Worm (Caenorhabditis elegans) whole organism, L2 larva: ENCODE data around the gene frpr-3.

ENCODE experiments used
- R02D3.7 ChIP-seq: fragments of 150-350 bp; optimal IDR thresholded peaks from 2 replicates; lab custom pipeline; 2014; ENCODE audit warnings: missing biosample characterization, missing genetic modification characterization
- blmp-1 ChIP-seq: sonication (generic microtip); optimal IDR thresholded peaks from 2 replicates; lab custom pipeline; 2017; ENCODE audit warnings: missing genetic modification characterization, mild to moderate bottlenecking, missing compliant biosample characterization, antibody characterized with exemption, moderate library complexity; ENCODE audit not compliant: insufficient read depth
- ceh-16 ChIP-seq: fragments of 150-350 bp; optimal IDR thresholded peaks from 2 replicates; lab custom pipeline; 2014; ENCODE audit warnings: missing biosample characterization, missing genetic modification characterization
- ceh-82 ChIP-seq: fragments of 150-350 bp; optimal IDR thresholded peaks from 2 replicates; lab custom pipeline; 2014; ENCODE audit warnings: missing biosample characterization, missing genetic modification characterization
- dmd-4 ChIP-seq: sonication (generic microtip); optimal IDR thresholded peaks from 2 replicates; lab custom pipeline; 2017; ENCODE audit warnings: missing biosample characterization, missing genetic modification characterization
- egl-27 ChIP-seq: sonication (generic microtip); optimal IDR thresholded peaks from 3 replicates; lab custom pipeline; 2017; ENCODE audit warnings: missing biosample characterization, missing genetic modification reagents, missing genetic modification characterization
- lin-13 ChIP-seq: fragments of 150-350 bp; optimal IDR thresholded peaks from 2 replicates; lab custom pipeline; 2014; ENCODE audit warnings: missing biosample characterization, missing genetic modification reagents, missing genetic modification characterization
- nhr-11 ChIP-seq: fragments of 150-350 bp; optimal IDR thresholded peaks from 2 replicates; lab custom pipeline; 2014; ENCODE audit warnings: missing biosample characterization, missing genetic modification characterization
- nhr-237 ChIP-seq: fragments of 150-350 bp; optimal IDR thresholded peaks from 2 replicates; lab custom pipeline; 2014; ENCODE audit warnings: missing biosample characterization, missing genetic modification characterization
- nhr-77 ChIP-seq: fragments of 150-350 bp; optimal IDR thresholded peaks from 2 replicates; lab custom pipeline; 2014; ENCODE audit warnings: missing biosample characterization, missing genetic modification characterization
- skn-1 ChIP-seq: sonication (generic microtip); optimal IDR thresholded peaks from 2 replicates; lab custom pipeline; 2017; ENCODE audit warnings: missing biosample characterization, missing genetic modification characterization
- snpc-4 ChIP-seq: fragments of 150-350 bp; optimal IDR thresholded peaks from 2 replicates; lab custom pipeline; 2014; ENCODE audit warnings: missing biosample characterization, missing genetic modification characterization
- ztf-11 ChIP-seq: sonication (generic microtip); optimal IDR thresholded peaks from 2 replicates; lab custom pipeline; 2017; ENCODE audit warnings: missing biosample characterization, missing genetic modification characterization

ce11 chrV:7728679-7729027 is 42.4 kb upstream of the frpr-3 start, which contains the start of gene Y97E10C.1:
- TF ChIP-seq snpc-4 (no peak), skn-1 (tag; lab: Kevin White, UChicago) (no peak), R02D3.7 (tag; lab: Kevin White, UChicago) (no peak), ceh-16 (tag; lab: Kevin White, UChicago) (no peak), ceh-82 (no peak), egl-27 (tag; lab: Kevin White, UChicago) (no peak), dmd-4 (no peak), lin-13 (GFP tag; lab: Kevin White, UChicago) (no peak), nhr-77 (tag; lab: Kevin White, UChicago) (no peak), nhr-237 (tag; lab: Kevin White, UChicago) (no peak), nhr-11 (tag; lab: Kevin White, UChicago) (no peak), blmp-1 (tag; lab: Kevin White, UChicago) (no peak), ztf-11 (tag; lab: Kevin White, UChicago) (no peak)
